Fruit fly (Drosophila melanogaster): ENCODE data around the gene Fst.
"Not testable (repeated sequence)": the region's sequence is repeated elsewhere in the genome, so short reads cannot be mapped to it uniquely, and the experiment has no call there.

- TF ChIP-seq kay (GFP tag; ENCODE audit: borderline replicate concordance); cnc (optimal IDR thresholded peaks at IDR 0.05); Clk (GFP tag; optimal IDR thresholded peaks at IDR 0.05); Hr96 (GFP tag; optimal IDR thresholded peaks at IDR 0.05); CG7045 (GFP tag; optimal IDR thresholded peaks at IDR 0.05); bab1 (GFP tag; optimal IDR thresholded peaks at IDR 0.05); tj (GFP tag; optimal IDR thresholded peaks at IDR 0.05); CG33017 (tag; optimal IDR thresholded peaks at IDR 0.05): not testable (repeated sequence)
Measured at dm6 chr3R:9692675-9693129, 46.7 kb upstream of the Fst start, which contains the start of the genes Unc-115b, p24-2 and CG32939.

Data from whole organism, adult.